Worm (Caenorhabditis elegans) whole organism, L4/young adult: ENCODE data around the gene oat-1.

Source experiments
- dao-5 ChIP-seq: sonication (generic microtip); optimal IDR thresholded peaks from 2 replicates; lab custom pipeline; 2016; ENCODE audit warnings: missing genotype, missing genetic modification characterization, moderate library complexity, missing compliant biosample characterization
- him-1 ChIP-seq: sonication (generic microtip); optimal IDR thresholded peaks from 2 replicates; lab custom pipeline; 2016; ENCODE audit warnings: missing genotype, missing genetic modification reagents, missing genetic modification characterization, missing compliant biosample characterization

DNA sequence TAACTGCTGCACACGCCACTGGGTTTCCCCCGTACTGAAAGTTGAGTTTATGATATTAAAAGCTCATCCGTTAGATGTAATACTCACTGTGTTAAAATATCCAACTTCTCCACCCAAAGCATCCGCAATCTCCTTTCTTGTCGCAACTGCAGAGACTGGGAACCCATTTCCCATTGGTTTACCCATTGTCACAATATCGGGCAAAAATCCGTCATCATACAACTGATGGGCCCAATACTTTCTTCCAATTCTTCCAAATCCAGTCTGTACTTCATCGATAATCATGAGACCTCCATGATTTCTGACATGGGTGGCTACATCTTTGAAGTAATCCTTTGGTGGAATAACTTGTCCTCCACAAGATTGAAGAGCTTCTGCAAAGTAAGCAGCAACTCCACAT lies 22.5 kb downstream of the oat-1 start:
- TF ChIP-seq him-1 (tag; lab: Kevin White, UChicago) (no peak), dao-5 (tag; lab: Kevin White, UChicago) (no peak)
